Fruit fly (Drosophila melanogaster): ENCODE results near the gene CG9459.

Gene CG9459

dm6 chr3R:9800644-9801330 lies 17.4 kb downstream of the CG9459 start, which contains the start of the genes CG9467 and CG8526 (continued):
- TF ChIP-seq CG14050 (GFP tag; IDR thresholded peaks at IDR 0.05) = no peak
- TF ChIP-seq croc (GFP tag; conservative IDR thresholded peaks at IDR 0.05) = peak; percentile 52; the same call in 2 of the 3 replicates
- peak; percentile 55 for TF ChIP-seq Meics (GFP tag; optimal IDR thresholded peaks at IDR 0.05)
- no peak for TF ChIP-seq CG12219 (GFP tag; optimal IDR thresholded peaks at IDR 0.05)
- TF ChIP-seq CG3065 (GFP tag; optimal IDR thresholded peaks at IDR 0.05) = peak; percentile 37
- peak; percentile 69 for TF ChIP-seq CG9727 (GFP tag; optimal IDR thresholded peaks at IDR 0.05)
- TF ChIP-seq sqz (GFP tag; optimal IDR thresholded peaks at IDR 0.05) = no peak
- TF ChIP-seq sd (tag; optimal IDR thresholded peaks at IDR 0.05) = no peak
- TF ChIP-seq CG1529 (GFP tag; optimal IDR thresholded peaks at IDR 0.05) = no peak
- TF ChIP-seq Bteb2 (GFP tag; optimal IDR thresholded peaks at IDR 0.05) = no peak
- peak; percentile 65; the same call in 1 of the 2 replicates for TF ChIP-seq vvl (GFP tag; IDR thresholded peaks at IDR 0.05)
- no peak for TF ChIP-seq CG1792 (GFP tag; optimal IDR thresholded peaks at IDR 0.05)
- TF ChIP-seq Eip74EF (GFP tag; optimal IDR thresholded peaks at IDR 0.05) = no peak
- no peak for TF ChIP-seq Drgx (GFP tag; IDR thresholded peaks at IDR 0.05)
- TF ChIP-seq Hr39 (optimal IDR thresholded peaks at IDR 0.05) = no peak
- no peak; the same call in 1 of the 2 replicates for TF ChIP-seq klu (GFP tag; IDR thresholded peaks at IDR 0.05)
- TF ChIP-seq Med (GFP tag) = peak; percentile 80
- TF ChIP-seq fd96Cb (tag; optimal IDR thresholded peaks at IDR 0.05) = peak; percentile 36
- peak; percentile 77 for TF ChIP-seq CG3847 (GFP tag; IDR thresholded peaks at IDR 0.05)
- no peak for TF ChIP-seq gsb (GFP tag; IDR thresholded peaks at IDR 0.05)
- TF ChIP-seq btn (GFP tag; optimal IDR thresholded peaks at IDR 0.05) = no peak
- peak; percentile 50 for TF ChIP-seq PHDP (tag; optimal IDR thresholded peaks at IDR 0.05)
- peak; percentile 91 for TF ChIP-seq nmo (GFP tag; optimal IDR thresholded peaks at IDR 0.05)
- peak in 1 of 2 experiments; percentile 37 for TF ChIP-seq insv (GFP tag; optimal IDR thresholded peaks at IDR 0.05)
- TF ChIP-seq NfI (GFP tag; optimal IDR thresholded peaks at IDR 0.05) = peak; percentile 68
- peak; percentile 87 for TF ChIP-seq nerfin-1 (tag; optimal IDR thresholded peaks at IDR 0.05)
- TF ChIP-seq Ssrp (tag; optimal IDR thresholded peaks at IDR 0.05) = peak; percentile 69
- TF ChIP-seq CG6175 (GFP tag; IDR thresholded peaks at IDR 0.05) = no peak
- peak; percentile 23 for TF ChIP-seq CG1647 (GFP tag; optimal IDR thresholded peaks at IDR 0.05)
- no peak for TF ChIP-seq oc (tag; optimal IDR thresholded peaks at IDR 0.05)
- no peak for TF ChIP-seq CG4360 (GFP tag; IDR thresholded peaks at IDR 0.05)
- TF ChIP-seq Camta (GFP tag; optimal IDR thresholded peaks at IDR 0.05) = no peak
- TF ChIP-seq CG12236 (GFP tag; optimal IDR thresholded peaks at IDR 0.05) = no peak
- TF ChIP-seq D (optimal IDR thresholded peaks at IDR 0.05) = no peak
- TF ChIP-seq D (GFP tag; optimal IDR thresholded peaks at IDR 0.05) = no peak
- TF ChIP-seq CG6689 (GFP tag; IDR thresholded peaks at IDR 0.05) = peak; percentile 39; the same call in 1 of the 2 replicates
- TF ChIP-seq CG8388 (GFP tag; optimal IDR thresholded peaks at IDR 0.05) = peak; percentile 68
- TF ChIP-seq ind (GFP tag; optimal IDR thresholded peaks at IDR 0.05) = peak; percentile 79
- TF ChIP-seq CG8281 (tag; optimal IDR thresholded peaks at IDR 0.05) = no peak
- no peak for TF ChIP-seq CG6854 (GFP tag; optimal IDR thresholded peaks at IDR 0.05)
- TF ChIP-seq Max (GFP tag; optimal IDR thresholded peaks at IDR 0.05) = peak; percentile 74
- TF ChIP-seq CG10543 (GFP tag; optimal IDR thresholded peaks at IDR 0.05) = peak; percentile 77
- TF ChIP-seq pros (GFP tag; optimal IDR thresholded peaks at IDR 0.05) = no peak
- TF ChIP-seq cg (GFP tag; optimal IDR thresholded peaks at IDR 0.05) = no peak
- peak; percentile 29 for TF ChIP-seq CG34376 (GFP tag; optimal IDR thresholded peaks at IDR 0.05)
- TF ChIP-seq CTCF (GFP tag; optimal IDR thresholded peaks at IDR 0.05) = no peak
- TF ChIP-seq sima (GFP tag; optimal IDR thresholded peaks at IDR 0.05) = no peak
- no peak; the same call in 1 of the 2 replicates for TF ChIP-seq stc (GFP tag; IDR thresholded peaks at IDR 0.05)
- no peak for TF ChIP-seq cas (GFP tag; IDR thresholded peaks at IDR 0.05)
- TF ChIP-seq z (GFP tag; IDR thresholded peaks at IDR 0.05) = no peak
- TF ChIP-seq CkIIα-i1 (GFP tag; IDR thresholded peaks at IDR 0.05) = no peak

Data from whole organism, embryonic.